Fruit fly (Drosophila melanogaster): Measurements from ENCODE around the gene CG13994.

The CG13994 gene

DNA sequence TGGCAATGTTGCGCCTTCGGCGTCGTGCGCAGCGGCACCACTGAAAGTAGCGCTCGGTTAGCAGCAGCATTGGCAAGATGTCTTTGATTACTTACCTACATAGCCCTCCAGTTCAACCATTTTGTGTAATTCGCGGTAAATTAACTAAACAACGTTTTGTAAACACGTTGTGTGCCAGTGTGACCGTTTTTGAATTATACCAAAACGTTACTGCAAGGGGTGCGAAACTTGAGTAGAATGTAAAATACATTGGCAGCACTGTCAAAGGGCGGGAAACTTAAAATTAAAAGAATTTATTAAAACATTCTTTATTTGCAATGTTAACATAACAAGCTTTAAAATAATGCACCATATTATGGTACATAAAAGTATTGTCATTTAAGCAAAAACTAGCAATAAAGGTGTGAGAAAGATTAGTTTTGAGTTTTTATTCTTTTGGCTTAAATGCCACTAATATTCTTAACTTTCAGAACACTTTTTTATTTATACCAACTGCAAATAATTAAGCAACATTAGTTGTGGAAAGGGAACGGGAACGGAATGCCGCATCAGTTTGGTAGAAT, 38.4 kb upstream of the CG13994 start, which contains the start of gene CG9107:
Gene CG9107 (minus strand): TSS at position 195 of the 563 bp plus-strand sequence.
- TF ChIP-seq pan (optimal IDR thresholded peaks at IDR 0.05) (no peak), sv (GFP tag; optimal IDR thresholded peaks at IDR 0.05) (no peak), Myc (optimal IDR thresholded peaks at IDR 0.05) (peak; percentile 50)

dm6 chr2L:6028712-6029111, 34.1 kb upstream of the CG13994 start:
- TF ChIP-seq psq (GFP tag; optimal IDR thresholded peaks at IDR 0.05): no peak
- TF ChIP-seq GATAd (GFP tag; optimal IDR thresholded peaks at IDR 0.05): no peak
- no peak for TF ChIP-seq Rel (GFP tag; optimal IDR thresholded peaks at IDR 0.05)
- TF ChIP-seq Rel (tag; optimal IDR thresholded peaks at IDR 0.05): no peak
- TF ChIP-seq sage (GFP tag; optimal IDR thresholded peaks at IDR 0.05): no peak
- no peak for TF ChIP-seq dl (GFP tag; optimal IDR thresholded peaks at IDR 0.05; ENCODE audit: insufficient read depth in 1 of 2, partially characterized antibody in 2 of 2)
- no peak for TF ChIP-seq brk (GFP tag; optimal IDR thresholded peaks at IDR 0.05)
- TF ChIP-seq Hr83 (GFP tag; optimal IDR thresholded peaks at IDR 0.05; ENCODE audit: poor library complexity, severe bottlenecking): no peak
- no peak for TF ChIP-seq woc (GFP tag; optimal IDR thresholded peaks at IDR 0.05)
- no peak for TF ChIP-seq jim (GFP tag; optimal IDR thresholded peaks at IDR 0.05)
- TF ChIP-seq CG32264 (GFP tag; optimal IDR thresholded peaks at IDR 0.05): no peak

DNA sequence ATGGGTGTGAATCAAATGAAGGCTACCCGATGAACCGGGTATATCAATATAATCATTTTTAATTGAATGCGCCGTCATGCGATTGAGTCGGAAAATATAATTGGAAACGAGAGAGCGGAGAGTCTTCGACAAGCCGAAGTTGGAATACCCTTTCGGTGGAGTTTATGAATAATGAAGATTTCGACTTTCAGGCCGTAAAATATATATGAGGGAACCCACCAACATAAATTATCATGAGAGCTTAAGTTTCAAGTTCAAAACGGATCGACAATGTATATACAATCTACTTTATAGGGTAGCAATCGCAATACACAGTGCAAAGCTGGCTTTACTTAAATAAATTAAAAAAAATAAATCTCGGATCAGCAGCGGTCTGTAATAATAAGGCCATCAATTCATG, 31.0 kb upstream of the CG13994 start:
- no peak for TF ChIP-seq CG32264 (GFP tag; optimal IDR thresholded peaks at IDR 0.05)
- TF ChIP-seq Dfd (GFP tag; optimal IDR thresholded peaks at IDR 0.05): no peak
- TF ChIP-seq h (GFP tag; optimal IDR thresholded peaks at IDR 0.05): peak; percentile 20
- peak; percentile 37 for TF ChIP-seq HLH106 (tag; optimal IDR thresholded peaks at IDR 0.05)

dm6 chr2L:6034344-6034743, 28.4 kb upstream of the CG13994 start, which contains the start of gene CG9109:
Gene CG9109, minus strand, starts transcription at chr2L:6034423.
- TF ChIP-seq sage (GFP tag; optimal IDR thresholded peaks at IDR 0.05) (no peak), ey (GFP tag; optimal IDR thresholded peaks at IDR 0.05) (no peak), Dif (GFP tag; optimal IDR thresholded peaks at IDR 0.05; ENCODE audit: partially characterized antibody) (no peak), Abd-B (GFP tag; optimal IDR thresholded peaks at IDR 0.05) (no peak), Rel (GFP tag; optimal IDR thresholded peaks at IDR 0.05) (no peak), Rel (tag; optimal IDR thresholded peaks at IDR 0.05) (no peak), sv (GFP tag; optimal IDR thresholded peaks at IDR 0.05) (no peak), HLH106 (tag; optimal IDR thresholded peaks at IDR 0.05) (no peak), Hnf4 (GFP tag; optimal IDR thresholded peaks at IDR 0.05) (no peak), dsf (GFP tag; optimal IDR thresholded peaks at IDR 0.05; ENCODE audit: borderline replicate concordance) (no peak)

- no peak for TF ChIP-seq Myc (optimal IDR thresholded peaks at IDR 0.05)
- no peak for TF ChIP-seq CG32264 (GFP tag; optimal IDR thresholded peaks at IDR 0.05)
- TF ChIP-seq brk (GFP tag; optimal IDR thresholded peaks at IDR 0.05): no peak
- TF ChIP-seq Sp1 (GFP tag; optimal IDR thresholded peaks at IDR 0.05): no peak
- TF ChIP-seq N (GFP tag; optimal IDR thresholded peaks at IDR 0.05): no peak
- TF ChIP-seq sv (GFP tag; optimal IDR thresholded peaks at IDR 0.05): no peak
- TF ChIP-seq Hr78 (GFP tag; optimal IDR thresholded peaks at IDR 0.05): no peak
- no peak for TF ChIP-seq Hnf4 (GFP tag; optimal IDR thresholded peaks at IDR 0.05)
- no peak for TF ChIP-seq dsf (GFP tag; optimal IDR thresholded peaks at IDR 0.05; ENCODE audit: borderline replicate concordance)
- no peak for TF ChIP-seq jim (GFP tag; optimal IDR thresholded peaks at IDR 0.05)
- TF ChIP-seq Jra (GFP tag; optimal IDR thresholded peaks at IDR 0.05): no peak
- TF ChIP-seq CrebA (GFP tag; optimal IDR thresholded peaks at IDR 0.05; ENCODE audit: borderline replicate concordance): no peak
- no peak for TF ChIP-seq Dif (GFP tag; optimal IDR thresholded peaks at IDR 0.05; ENCODE audit: partially characterized antibody)
- no peak for TF ChIP-seq pan (optimal IDR thresholded peaks at IDR 0.05)
- TF ChIP-seq CG9705 (GFP tag; optimal IDR thresholded peaks at IDR 0.05): no peak
- no peak for TF ChIP-seq dl (GFP tag; optimal IDR thresholded peaks at IDR 0.05; ENCODE audit: insufficient read depth in 1 of 2, partially characterized antibody in 2 of 2)
- TF ChIP-seq HLH106 (tag; optimal IDR thresholded peaks at IDR 0.05): no peak
- no peak for TF ChIP-seq psq (GFP tag; optimal IDR thresholded peaks at IDR 0.05)
- no peak for TF ChIP-seq Dfd (GFP tag; optimal IDR thresholded peaks at IDR 0.05)
Observed at dm6 chr2L:6035155-6035554, 27.6 kb upstream of the CG13994 start.

DNA sequence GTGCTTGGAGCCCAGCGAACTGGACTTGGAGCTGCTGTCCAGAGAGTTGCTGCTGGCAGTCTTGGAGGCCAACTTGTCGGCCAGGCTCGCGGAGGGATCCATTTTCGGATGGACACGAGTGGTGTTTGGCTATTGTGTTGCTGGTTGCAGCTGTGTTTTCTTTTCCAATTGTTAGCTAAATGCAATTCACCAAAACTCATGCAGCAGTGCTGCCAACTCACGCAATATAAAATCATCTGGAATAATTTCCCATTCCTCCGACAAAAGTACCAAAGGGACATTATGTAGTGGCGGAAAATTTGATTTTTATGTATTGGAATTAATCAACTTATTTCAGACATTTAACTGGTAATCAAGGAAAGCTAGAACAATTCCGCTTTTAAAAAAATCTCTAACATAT, 26.1 kb upstream of the CG13994 start, which contains the start of gene mtm:
Gene mtm (minus strand): TSS at position 306 of the 400 bp plus-strand sequence.
- TF ChIP-seq usp (GFP tag; optimal IDR thresholded peaks at IDR 0.05): no peak
- peak; percentile 59 for TF ChIP-seq Myc (optimal IDR thresholded peaks at IDR 0.05)
